Worm (Caenorhabditis elegans) whole organism, L1 larva: ENCODE data around the gene mai-2.

Experiments
- fos-1 ChIP-seq: fragments of 150-350 bp; optimal IDR thresholded peaks from 2 replicates; lab custom pipeline; 2014; ENCODE audit warnings: missing biosample characterization, missing genetic modification characterization
- lin-13 ChIP-seq: fragments of 150-350 bp; optimal IDR thresholded peaks from 2 replicates; lab custom pipeline; 2014; ENCODE audit warnings: missing biosample characterization, missing genetic modification reagents, missing genetic modification characterization
- lir-3 ChIP-seq: sonication (generic microtip); optimal IDR thresholded peaks from 2 replicates; lab custom pipeline; 2016; ENCODE audit warnings: mild to moderate bottlenecking, missing genetic modification characterization, moderate library complexity, missing compliant biosample characterization; ENCODE audit not compliant: poor library complexity
- nhr-11 ChIP-seq: fragments of 150-350 bp; optimal IDR thresholded peaks from 2 replicates; lab custom pipeline; 2014; ENCODE audit warnings: missing biosample characterization, missing genetic modification characterization
- nhr-90 ChIP-seq: sonication (generic microtip); optimal IDR thresholded peaks from 2 replicates; lab custom pipeline; 2016; ENCODE audit warnings: mild to moderate bottlenecking, missing genetic modification characterization, missing compliant biosample characterization; ENCODE audit not compliant: poor library complexity
- skn-1 ChIP-seq: fragments of 150-350 bp; optimal IDR thresholded peaks from 2 replicates; lab custom pipeline; 2014; ENCODE audit warnings: missing biosample characterization, missing genetic modification characterization
- sptf-1 ChIP-seq: fragments of 150-350 bp; optimal IDR thresholded peaks from 2 replicates; lab custom pipeline; 2014; ENCODE audit warnings: missing biosample characterization, missing genetic modification characterization
- sup-37 ChIP-seq: fragments of 200-800 bp; sonication (Bioruptor generic); optimal IDR thresholded peaks from 2 replicates; lab custom pipeline; 2018; ENCODE audit warnings: mild to moderate bottlenecking, missing genetic modification characterization, missing compliant biosample characterization
- tbx-2 ChIP-seq: sonication (generic microtip); optimal IDR thresholded peaks from 2 replicates; lab custom pipeline; 2016; ENCODE audit warnings: missing genetic modification characterization, missing compliant biosample characterization
- unc-130 ChIP-seq: fragments of 150-350 bp; optimal IDR thresholded peaks from 2 replicates; lab custom pipeline; 2017; ENCODE audit warnings: missing biosample characterization, missing genetic modification characterization, inconsistent platforms
- unc-62 ChIP-seq: fragments of 150-350 bp; optimal IDR thresholded peaks from 2 replicates; lab custom pipeline; 2014; ENCODE audit warnings: missing biosample characterization, missing genetic modification reagents, missing genetic modification characterization

DNA sequence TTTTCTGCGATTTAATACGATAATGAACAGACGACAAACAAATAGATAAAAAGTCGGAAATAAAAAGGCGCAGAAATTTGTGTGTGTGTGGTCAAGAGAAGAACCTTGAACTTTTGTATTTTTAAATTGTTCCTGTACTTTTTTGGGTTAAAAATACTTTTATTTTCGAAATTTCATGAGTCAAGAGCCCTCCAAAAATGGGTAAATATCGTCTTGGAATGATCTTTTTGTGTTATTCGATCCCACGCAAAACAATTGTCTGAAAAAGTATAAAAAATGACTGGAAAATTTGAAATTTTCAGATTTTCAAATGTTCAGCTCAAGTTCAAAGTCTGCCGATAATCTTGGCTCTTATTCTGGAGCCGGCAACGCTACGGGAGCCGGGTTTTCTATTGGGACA is 9.9 kb downstream of the mai-2 start, which contains the start of gene C04C3.14:
- TF ChIP-seq lin-13 (no peak), unc-130 (tag; lab: Kevin White, UChicago) (no peak), unc-62 (GFP tag; lab: Kevin White, UChicago) (no peak), lir-3 (tag; lab: Kevin White, UChicago) (no peak), fos-1 (tag; lab: Kevin White, UChicago) (no peak), sptf-1 (no peak), nhr-11 (no peak), tbx-2 (tag; lab: Kevin White, UChicago) (no peak), sup-37 (GFP tag; lab: Kevin White, UChicago) (no peak), skn-1 (no peak), nhr-90 (tag; lab: Kevin White, UChicago) (no peak)
